Worm (Caenorhabditis elegans): ENCODE data around the gene R11.3.
"Not testable (repeated sequence)": the region's sequence is repeated elsewhere in the genome, so short reads cannot be mapped to it uniquely, and the experiment has no call there.

ce11 chrX:16219710-16220109 is 20.7 kb upstream of the R11.3 start, which contains the start of gene F23A7.3:
- not testable (repeated sequence) for TF ChIP-seq let-607 (tag; optimal IDR thresholded peaks at IDR 0.05); F49E8.2 (tag; optimal IDR thresholded peaks at IDR 0.05; ENCODE audit: insufficient read depth); mes-4 (tag; optimal IDR thresholded peaks at IDR 0.05)

Data from whole organism, young adult.